Fruit fly (Drosophila melanogaster): ENCODE results near the gene Thor.
A peak's percentile ranks its signal among the peaks of the same experiment; 100 is the strongest.

Gene Thor

dm6 chr2L:3478034-3478880 is at the start of gene Thor (continued):
- peak; percentile 45 to 81 for TF ChIP-seq Pdp1 (GFP tag; optimal IDR thresholded peaks at IDR 0.05)
- peak; percentile 62 for TF ChIP-seq shn (GFP tag; optimal IDR thresholded peaks at IDR 0.05)
- peak; percentile 91 for TF ChIP-seq mirr (GFP tag; optimal IDR thresholded peaks at IDR 0.05)
- no peak for TF ChIP-seq tio (GFP tag; optimal IDR thresholded peaks at IDR 0.05)
- TF ChIP-seq CG8924 (tag; optimal IDR thresholded peaks at IDR 0.05), result peak; percentile 74
- peak; percentile 69 for TF ChIP-seq dati (GFP tag; IDR thresholded peaks at IDR 0.05)
- peak; percentile 22 for TF ChIP-seq CG9609 (GFP tag; optimal IDR thresholded peaks at IDR 0.05)
- peak; percentile 43; the same call in 1 of the 2 replicates for TF ChIP-seq CG43689 (GFP tag; IDR thresholded peaks at IDR 0.05)
- peak; percentile 57 for TF ChIP-seq Xrp1 (GFP tag; IDR thresholded peaks at IDR 0.05)
- TF ChIP-seq Hsf (GFP tag; optimal IDR thresholded peaks at IDR 0.05), result peak; percentile 36
- TF ChIP-seq CG34224 (GFP tag; IDR thresholded peaks at IDR 0.05; ENCODE audit: partially characterized antibody), result peak; percentile 61; the same call in 2 of the 3 replicates
- peak; percentile 52 for TF ChIP-seq grau (tag; optimal IDR thresholded peaks at IDR 0.05)
- TF ChIP-seq kay (GFP tag; optimal IDR thresholded peaks at IDR 0.05), result peak; percentile 24
- TF ChIP-seq CG34422 (GFP tag; IDR thresholded peaks at IDR 0.05), result peak; percentile 84; the same call in 1 of the 3 replicates
- TF ChIP-seq Deaf1 (tag; optimal IDR thresholded peaks at IDR 0.05), result peak; percentile 89
- TF ChIP-seq repo (GFP tag; optimal IDR thresholded peaks at IDR 0.05), result peak; percentile 81
- TF ChIP-seq esg (GFP tag; conservative IDR thresholded peaks at IDR 0.05), result no peak
- TF ChIP-seq so (GFP tag; IDR thresholded peaks at IDR 0.05), result peak; percentile 78; the same call in 2 of the 3 replicates
- peak; percentile 79 for TF ChIP-seq CG11247 (GFP tag; IDR thresholded peaks at IDR 0.05)
- TF ChIP-seq CG3163 (GFP tag; optimal IDR thresholded peaks at IDR 0.05), result peak; percentile 73
- TF ChIP-seq pita (GFP tag; optimal IDR thresholded peaks at IDR 0.05), result no peak
- peak; percentile 75; the same call in 2 of the 3 replicates for TF ChIP-seq ken (GFP tag; IDR thresholded peaks at IDR 0.05)
- 0 out of 3 replicates have a peak, but pooled peaks have one; percentile 14 for TF ChIP-seq Mrtf (GFP tag; IDR thresholded peaks at IDR 0.05)
- peak; percentile 87 for TF ChIP-seq Hmr (GFP tag; optimal IDR thresholded peaks at IDR 0.05)
- peak; percentile 26 for TF ChIP-seq CG9817 (tag; optimal IDR thresholded peaks at IDR 0.05)
- peak; percentile 80 for TF ChIP-seq HmgZ (tag; optimal IDR thresholded peaks at IDR 0.05)
- TF ChIP-seq E2f2 (GFP tag; IDR thresholded peaks at IDR 0.05), result no peak
- TF ChIP-seq sisA (GFP tag; IDR thresholded peaks at IDR 0.05), result peak; percentile 45
- peak; percentile 42 for TF ChIP-seq mam (GFP tag; optimal IDR thresholded peaks at IDR 0.05)
- peak; percentile 38; the same call in 1 of the 3 replicates for TF ChIP-seq B-H1 (GFP tag; IDR thresholded peaks at IDR 0.05)
- TF ChIP-seq Taf1 (GFP tag; IDR thresholded peaks at IDR 0.05), result 0 out of 2 replicates have a peak, but pooled peaks have one; percentile 46
- peak; percentile 8; the same call in 1 of the 2 replicates for TF ChIP-seq al (GFP tag; IDR thresholded peaks at IDR 0.05)
- peak; percentile 23; the same call in 1 of the 2 replicates for TF ChIP-seq E2f1 (GFP tag; IDR thresholded peaks at IDR 0.05)
- TF ChIP-seq unpg (GFP tag; optimal IDR thresholded peaks at IDR 0.05), result peak; percentile 55
- TF ChIP-seq Chrac-16 (GFP tag; optimal IDR thresholded peaks at IDR 0.05), result peak; percentile 16
- TF ChIP-seq CG4424 (GFP tag; optimal IDR thresholded peaks at IDR 0.05), result peak; percentile 40
- TF ChIP-seq dysf (GFP tag; IDR thresholded peaks at IDR 0.05), result peak; percentile 56; the same call in 2 of the 3 replicates
- TF ChIP-seq eyg (GFP tag; optimal IDR thresholded peaks at IDR 0.05), result peak; percentile 72
- TF ChIP-seq CG10431 (GFP tag; optimal IDR thresholded peaks at IDR 0.05), result peak; percentile 84
- TF ChIP-seq CG4820 (GFP tag; optimal IDR thresholded peaks at IDR 0.05), result peak; percentile 13
- peak; percentile 61 for TF ChIP-seq CG7839 (tag; optimal IDR thresholded peaks at IDR 0.05)
- peak; percentile 52 for TF ChIP-seq ato (GFP tag; IDR thresholded peaks at IDR 0.05; ENCODE audit: partially characterized antibody)
- peak; percentile 53; the same call in 1 of the 2 replicates for TF ChIP-seq CG11696 (GFP tag; IDR thresholded peaks at IDR 0.05)
- TF ChIP-seq C15 (GFP tag; IDR thresholded peaks at IDR 0.05), result no peak
- TF ChIP-seq Dip2 (GFP tag; IDR thresholded peaks at IDR 0.05), result no peak
- no peak for TF ChIP-seq jing (GFP tag; optimal IDR thresholded peaks at IDR 0.05)
- no peak for TF ChIP-seq CG32772 (GFP tag; IDR thresholded peaks at IDR 0.05)
- no peak for TF ChIP-seq Sin3A (optimal IDR thresholded peaks at IDR 0.05)
- TF ChIP-seq Max (GFP tag; optimal IDR thresholded peaks at IDR 0.05), result peak; percentile 49
- TF ChIP-seq twi (tag; optimal IDR thresholded peaks at IDR 0.05), result peak; percentile 0
